Fruit fly (Drosophila melanogaster): ENCODE results near the gene CG14441.

The CG14441 gene

dm6 chrX:6741184-6741586 is 41.9 kb downstream of the CG14441 start (continued):
- peak; percentile 93 for TF ChIP-seq CG17186 (GFP tag; optimal IDR thresholded peaks at IDR 0.05)
- TF ChIP-seq CG17568 (GFP tag; optimal IDR thresholded peaks at IDR 0.05): no peak
- TF ChIP-seq hkb (optimal IDR thresholded peaks at IDR 0.05): no peak
- peak; percentile 67 for TF ChIP-seq hkb (GFP tag; IDR thresholded peaks at IDR 0.05)
- TF ChIP-seq z (GFP tag; IDR thresholded peaks at IDR 0.05): no peak
- peak; percentile 10 for TF ChIP-seq CG18619 (GFP tag; optimal IDR thresholded peaks at IDR 0.05)
- TF ChIP-seq knrl (GFP tag; IDR thresholded peaks at IDR 0.05; ENCODE audit: partially characterized antibody): peak; percentile 72
- peak; percentile 35 for TF ChIP-seq Oli (tag; optimal IDR thresholded peaks at IDR 0.05)
- peak; percentile 43 for TF ChIP-seq Fer1 (GFP tag; optimal IDR thresholded peaks at IDR 0.05)
- no peak for TF ChIP-seq Gug (GFP tag; IDR thresholded peaks at IDR 0.05)
- TF ChIP-seq CG6813 (GFP tag; optimal IDR thresholded peaks at IDR 0.05): no peak
- TF ChIP-seq slou (GFP tag; optimal IDR thresholded peaks at IDR 0.05): peak; percentile 38
- peak; percentile 82 for TF ChIP-seq HmgZ (tag; optimal IDR thresholded peaks at IDR 0.05)
- peak; percentile 52 for TF ChIP-seq CG13624 (GFP tag; optimal IDR thresholded peaks at IDR 0.05)
- TF ChIP-seq Oaz (GFP tag; IDR thresholded peaks at IDR 0.05): no peak
- no peak for TF ChIP-seq usp (GFP tag; optimal IDR thresholded peaks at IDR 0.05)
- peak; percentile 84 for TF ChIP-seq Opbp (GFP tag; IDR thresholded peaks at IDR 0.05; ENCODE audit: partially characterized antibody)
- TF ChIP-seq cg (GFP tag; optimal IDR thresholded peaks at IDR 0.05): no peak
- TF ChIP-seq CG16863 (GFP tag; optimal IDR thresholded peaks at IDR 0.05): peak; percentile 18
- no peak for TF ChIP-seq CG17612 (GFP tag; IDR thresholded peaks at IDR 0.05)
- no peak for TF ChIP-seq Sry-β (GFP tag; optimal IDR thresholded peaks at IDR 0.05)
- TF ChIP-seq HLHmδ (GFP tag; optimal IDR thresholded peaks at IDR 0.05): no peak
- TF ChIP-seq eyg (GFP tag; optimal IDR thresholded peaks at IDR 0.05): peak; percentile 14
- peak; percentile 73 for TF ChIP-seq CTCF (GFP tag; optimal IDR thresholded peaks at IDR 0.05)
- no peak for TF ChIP-seq ssp (GFP tag; IDR thresholded peaks at IDR 0.05)
- peak; percentile 29; the same call in 1 of the 2 replicates for TF ChIP-seq onecut (GFP tag; IDR thresholded peaks at IDR 0.05)
- no peak for TF ChIP-seq tup (GFP tag; optimal IDR thresholded peaks at IDR 0.05)
- TF ChIP-seq tio (GFP tag; optimal IDR thresholded peaks at IDR 0.05): no peak
- TF ChIP-seq CG34224 (GFP tag; IDR thresholded peaks at IDR 0.05; ENCODE audit: partially characterized antibody): peak; percentile 70
- peak; percentile 36 for TF ChIP-seq pho (GFP tag; optimal IDR thresholded peaks at IDR 0.05)
- peak; percentile 56 for TF ChIP-seq Meics (GFP tag; optimal IDR thresholded peaks at IDR 0.05)
- TF ChIP-seq da (GFP tag; optimal IDR thresholded peaks at IDR 0.05): no peak
- TF ChIP-seq CG11696 (GFP tag; IDR thresholded peaks at IDR 0.05): no peak
- peak; percentile 80 for TF ChIP-seq CG14441 (GFP tag; IDR thresholded peaks at IDR 0.05)
- no peak for TF ChIP-seq ash1 (GFP tag; optimal IDR thresholded peaks at IDR 0.05)
- no peak for TF ChIP-seq slp2 (GFP tag; optimal IDR thresholded peaks at IDR 0.05)
- peak; percentile 35; the same call in 1 of the 2 replicates for TF ChIP-seq CG11247 (GFP tag; IDR thresholded peaks at IDR 0.05)
- TF ChIP-seq CG32772 (GFP tag; IDR thresholded peaks at IDR 0.05): 0 out of 2 replicates have a peak, but pooled peaks have one; percentile 21
- peak in 1 of 2 experiments; percentile 45 for TF ChIP-seq Hr51 (GFP tag; optimal IDR thresholded peaks at IDR 0.05)
- peak; percentile 78 for TF ChIP-seq bbx (GFP tag; IDR thresholded peaks at IDR 0.05; ENCODE audit: partially characterized antibody)
- no peak for TF ChIP-seq h (optimal IDR thresholded peaks at IDR 0.05)
- TF ChIP-seq Hey (tag; optimal IDR thresholded peaks at IDR 0.05): no peak
- peak; percentile 95 for TF ChIP-seq Dp (GFP tag; optimal IDR thresholded peaks at IDR 0.05)

- TF ChIP-seq CG32767 (GFP tag; IDR thresholded peaks at IDR 0.05) (no peak), CG11696 (GFP tag; IDR thresholded peaks at IDR 0.05) (peak; percentile 69), CG8924 (tag; optimal IDR thresholded peaks at IDR 0.05) (no peak), Hsf (GFP tag; optimal IDR thresholded peaks at IDR 0.05) (no peak), cwo (GFP tag; optimal IDR thresholded peaks at IDR 0.05) (no peak), Ets65A (GFP tag) (peak; percentile 23), prd (optimal IDR thresholded peaks at IDR 0.05) (no peak), prd (GFP tag; IDR thresholded peaks at IDR 0.05) (0 out of 3 replicates have a peak, but pooled peaks have one; percentile 14), CG6791 (GFP tag; IDR thresholded peaks at IDR 0.05; ENCODE audit: partially characterized antibody) (no peak), Ptx1 (GFP tag; IDR thresholded peaks at IDR 0.05) (no peak), Bdp1 (GFP tag; optimal IDR thresholded peaks at IDR 0.05) (no peak), chm (GFP tag; IDR thresholded peaks at IDR 0.05) (no peak), gfzf (GFP tag; optimal IDR thresholded peaks at IDR 0.05) (no peak)
These were observed 43.9 kb downstream of the CG14441 start for dm6 chrX:6743192-6743591.

All from whole organism, embryonic.